Fruit fly (Drosophila melanogaster) whole organism, adult: ENCODE data around the gene CAH5.

Experiments used
- CG12768 ChIP-seq: fragments of 200-800 bp; sonication (Bioruptor generic); optimal IDR thresholded peaks from 2 replicates; lab custom pipeline; 2017; ENCODE audit warnings: missing biosample characterization, missing genetic modification characterization, mild to moderate bottlenecking, moderate library complexity, missing genetic modification reagents
- CG14711 ChIP-seq: fragments of 200-800 bp; sonication (Bioruptor generic); optimal IDR thresholded peaks from 2 replicates; lab custom pipeline; 2018; ENCODE audit warnings: missing biosample characterization, mild to moderate bottlenecking, missing genetic modification characterization, moderate library complexity
- CG1620 ChIP-seq: fragments of 200-800 bp; sonication (Bioruptor generic); optimal IDR thresholded peaks from 2 replicates; lab custom pipeline; 2016; ENCODE audit warnings: missing biosample characterization, missing genetic modification characterization
- CG33017 ChIP-seq: fragments of 200-800 bp; sonication (Bioruptor generic); optimal IDR thresholded peaks from 2 replicates; lab custom pipeline; 2018; ENCODE audit warnings: missing biosample characterization, mild to moderate bottlenecking, missing genetic modification characterization, moderate library complexity
- CG7045 ChIP-seq: fragments of 200-800 bp; sonication (Bioruptor generic); optimal IDR thresholded peaks from 2 replicates; lab custom pipeline; 2017; ENCODE audit warnings: missing biosample characterization, mild to moderate bottlenecking, missing genetic modification characterization
- CG7101 ChIP-seq: fragments of 200-800 bp; sonication (Bioruptor generic); optimal IDR thresholded peaks from 2 replicates; lab custom pipeline; 2018; ENCODE audit warnings: missing biosample characterization, mild to moderate bottlenecking, missing genetic modification characterization, moderate library complexity
- Crg-1 ChIP-seq: fragments of 200-800 bp; sonication (Bioruptor generic); optimal IDR thresholded peaks from 2 replicates; lab custom pipeline; 2016; ENCODE audit warnings: missing biosample characterization, missing genetic modification characterization
- Hr96 ChIP-seq: fragments of 200-800 bp; sonication (Bioruptor generic); optimal IDR thresholded peaks from 2 replicates; lab custom pipeline; 2016; ENCODE audit warnings: missing biosample characterization, missing genetic modification characterization
- cic ChIP-seq: fragments of 200-800 bp; sonication (Bioruptor generic); optimal IDR thresholded peaks from 2 replicates; lab custom pipeline; 2017; ENCODE audit warnings: missing biosample characterization, mild to moderate bottlenecking, missing genetic modification characterization, moderate library complexity
- kay ChIP-seq: fragments of 200-800 bp; sonication (Bioruptor generic); peaks from one replicate; lab custom pipeline; 2016; ENCODE audit warnings: missing biosample characterization, missing genetic modification characterization, borderline replicate concordance
- pad ChIP-seq: fragments of 200-800 bp; sonication (Bioruptor generic); optimal IDR thresholded peaks from 3 replicates; lab custom pipeline; 2017; ENCODE audit warnings: missing biosample characterization, missing genetic modification characterization, mild to moderate bottlenecking, moderate library complexity, missing genetic modification reagents

DNA sequence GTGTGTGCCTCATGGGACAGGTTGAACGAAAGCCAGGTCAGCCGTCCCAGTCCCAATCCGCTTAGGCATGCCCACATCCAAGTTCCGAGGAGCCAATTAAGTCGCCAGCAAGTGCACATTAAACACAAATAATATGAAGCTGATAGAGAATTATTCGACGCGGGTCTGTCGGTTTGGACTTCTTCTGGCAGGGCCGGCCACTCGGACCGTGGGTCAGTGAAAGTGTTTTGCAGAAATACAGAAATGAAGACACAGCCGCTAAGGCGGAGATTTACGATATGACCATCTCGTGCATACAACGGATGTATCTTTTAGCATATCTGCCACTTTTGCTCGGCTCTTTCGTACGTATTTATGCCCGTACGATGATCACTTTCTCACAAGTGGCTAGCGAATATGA lies 14.2 kb upstream of the CAH5 start:
- no peak for TF ChIP-seq CG7101 (tag; lab: Kevin White, UChicago)
- no peak for TF ChIP-seq kay
- TF ChIP-seq CG14711 (tag; lab: Kevin White, UChicago) = no peak
- no peak for TF ChIP-seq CG1620 (GFP tag; lab: Kevin White, UChicago)
- TF ChIP-seq Crg-1 = no peak
- no peak for TF ChIP-seq pad (GFP tag; lab: Kevin White, UChicago)
- TF ChIP-seq CG12768 (GFP tag; lab: Kevin White, UChicago) = no peak
- no peak for TF ChIP-seq Hr96
- no peak for TF ChIP-seq CG7045 (GFP tag; lab: Kevin White, UChicago)
- TF ChIP-seq CG33017 (tag; lab: Kevin White, UChicago) = no peak
- TF ChIP-seq cic (GFP tag; lab: Kevin White, UChicago) = no peak
